Fruit fly (Drosophila melanogaster) whole organism, pupa: ENCODE measurements around the gene CG5880.

ENCODE experiments used
- CG10348 ChIP-seq: fragments of 200-800 bp; sonication (Bioruptor generic); IDR thresholded peaks from 2 replicates; pipeline ENCODE4 v1.3.6; 2022; ENCODE audit warnings: missing biosample characterization, missing genetic modification characterization
- CG12605 ChIP-seq: fragments of 200-800 bp; sonication (Bioruptor generic); IDR thresholded peaks from 2 replicates; pipeline ENCODE4 v1.3.6; 2022; ENCODE audit warnings: missing biosample characterization, missing genetic modification characterization
- CG13204 ChIP-seq: fragments of 200-800 bp; sonication (Bioruptor generic); optimal IDR thresholded peaks from 2 replicates; lab custom pipeline; 2018; ENCODE audit warnings: missing biosample characterization, mild to moderate bottlenecking, missing genetic modification characterization, moderate library complexity
- CG14655 ChIP-seq: fragments of 200-800 bp; sonication (Bioruptor generic); optimal IDR thresholded peaks from 3 replicates; lab custom pipeline; 2017; ENCODE audit warnings: mild to moderate bottlenecking, missing biosample characterization, missing genetic modification reagents, missing genetic modification characterization
- CG17806 ChIP-seq: fragments of 200-800 bp; sonication (Bioruptor generic); optimal IDR thresholded peaks from 2 replicates; lab custom pipeline; 2018; ENCODE audit warnings: missing biosample characterization, mild to moderate bottlenecking, missing genetic modification characterization, moderate library complexity
- CG32121 ChIP-seq: fragments of 200-800 bp; sonication (Bioruptor generic); IDR thresholded peaks from 2 replicates; pipeline ENCODE4 v1.3.6; 2022; ENCODE audit warnings: missing biosample characterization, missing genetic modification characterization
- CG8159 ChIP-seq: fragments of 200-800 bp; sonication (Bioruptor generic); optimal IDR thresholded peaks from 3 replicates; lab custom pipeline; 2018; ENCODE audit warnings: missing biosample characterization, mild to moderate bottlenecking, missing genetic modification characterization, moderate library complexity
- CG9948 ChIP-seq: fragments of 200-800 bp; sonication (Bioruptor generic); optimal IDR thresholded peaks from 2 replicates; lab custom pipeline; 2018; ENCODE audit warnings: missing biosample characterization, mild to moderate bottlenecking, missing genetic modification characterization, moderate library complexity
- D1 ChIP-seq: fragments of 200-800 bp; sonication (Bioruptor generic); optimal IDR thresholded peaks from 2 replicates; lab custom pipeline; 2018; ENCODE audit warnings: missing biosample characterization, mild to moderate bottlenecking, missing genetic modification characterization, moderate library complexity
- Pif1A ChIP-seq: fragments of 200-800 bp; sonication (Bioruptor generic); optimal IDR thresholded peaks from 3 replicates; lab custom pipeline; 2016; ENCODE audit warnings: missing biosample characterization, missing genetic modification characterization
- gl ChIP-seq: fragments of 200-800 bp; sonication (Bioruptor generic); optimal IDR thresholded peaks from 2 replicates; lab custom pipeline; 2018; ENCODE audit warnings: missing biosample characterization, mild to moderate bottlenecking, missing genetic modification characterization

DNA sequence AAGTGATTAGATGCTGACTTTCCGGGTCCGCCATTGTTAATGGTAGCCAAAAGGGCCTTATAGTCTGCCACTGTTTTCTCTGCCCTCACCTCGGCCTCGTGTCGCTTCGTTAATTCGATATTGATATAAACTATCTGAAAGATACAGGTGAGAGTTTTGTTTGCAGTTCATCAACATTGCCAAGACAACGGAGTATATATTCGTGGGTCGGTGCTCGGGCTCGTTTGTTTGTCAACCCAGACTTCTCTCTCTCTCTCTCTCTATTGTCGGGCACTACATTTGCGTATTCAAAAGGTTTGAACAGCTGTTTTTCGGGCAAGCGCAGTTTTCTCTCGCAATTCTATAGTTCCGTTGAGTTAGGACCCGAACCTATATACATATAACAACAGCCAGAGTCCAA, 49.2 kb upstream of the CG5880 start:
- no peak for TF ChIP-seq CG17806
- TF ChIP-seq CG14655 (GFP tag; lab: Kevin White, UChicago) = no peak
- TF ChIP-seq CG13204 (GFP tag; lab: Kevin White, UChicago) = no peak
- no peak for TF ChIP-seq gl (tag; lab: Kevin White, UChicago)
- TF ChIP-seq Pif1A (GFP tag; lab: Kevin White, UChicago) = no peak
- TF ChIP-seq CG8159 (tag; lab: Kevin White, UChicago) = no peak
- TF ChIP-seq CG10348 = no peak
- TF ChIP-seq CG32121 (GFP tag; lab: Robert Waterston, UW) = no peak
- no peak for TF ChIP-seq CG9948 (tag; lab: Kevin White, UChicago)
- no peak for TF ChIP-seq D1 (tag; lab: Kevin White, UChicago)
- TF ChIP-seq CG12605 (GFP tag; lab: Robert Waterston, UW) = no peak
